Worm (Caenorhabditis elegans): ENCODE data around the gene srh-7.

srh-7 gene

ce11 chrV:3969664-3970063 lies 38.4 kb upstream of the srh-7 start:
- TF ChIP-seq sem-2 (GFP tag; optimal IDR thresholded peaks at IDR 0.05) (no peak), ceh-39 (tag; optimal IDR thresholded peaks at IDR 0.05) (no peak), pha-4 (tag; optimal IDR thresholded peaks at IDR 0.05) (no peak), elt-1 (tag; optimal IDR thresholded peaks at IDR 0.05; ENCODE audit: borderline replicate concordance, insufficient read depth) (no peak), nhr-12 (tag; optimal IDR thresholded peaks at IDR 0.05) (no peak), snpc-4 (tag; optimal IDR thresholded peaks at IDR 0.05) (no peak), lsy-2 (tag; optimal IDR thresholded peaks at IDR 0.05) (no peak), mep-1 (tag; optimal IDR thresholded peaks at IDR 0.05) (no peak), unc-120 (tag; optimal IDR thresholded peaks at IDR 0.05; ENCODE audit: poor library complexity, severe bottlenecking) (no peak), ceh-43 (GFP tag; optimal IDR thresholded peaks at IDR 0.05) (no peak), ceh-83 (GFP tag; optimal IDR thresholded peaks at IDR 0.05) (no peak), mls-2 (tag; optimal IDR thresholded peaks at IDR 0.05) (no peak), tbx-8 (GFP tag; optimal IDR thresholded peaks at IDR 0.05) (no peak), lin-13 (tag; optimal IDR thresholded peaks at IDR 0.05) (no peak), nhr-28 (tag; optimal IDR thresholded peaks at IDR 0.05) (no peak), flh-1 (GFP tag; optimal IDR thresholded peaks at IDR 0.05) (no peak), ham-2 (GFP tag; optimal IDR thresholded peaks at IDR 0.05) (no peak)

ce11 chrV:3970410-3970809 lies 37.6 kb upstream of the srh-7 start, which contains the start of gene cyp-34A9:
TSS of gene cyp-34A9 (minus strand) at chrV:3970540.
- no peak for TF ChIP-seq M03D4.4 (tag; optimal IDR thresholded peaks at IDR 0.05)
- no peak for TF ChIP-seq lin-32 (GFP tag; optimal IDR thresholded peaks at IDR 0.05)
- TF ChIP-seq hlh-1 (tag; optimal IDR thresholded peaks at IDR 0.05): no peak
- no peak for TF ChIP-seq nhr-12 (tag; optimal IDR thresholded peaks at IDR 0.05)
- TF ChIP-seq flh-1 (GFP tag; optimal IDR thresholded peaks at IDR 0.05): no peak
- no peak for TF ChIP-seq mab-5 (tag; optimal IDR thresholded peaks at IDR 0.05)
- TF ChIP-seq lin-13 (tag; optimal IDR thresholded peaks at IDR 0.05): no peak

- TF ChIP-seq nhr-2 (tag; optimal IDR thresholded peaks at IDR 0.05) (no peak), sem-2 (GFP tag; optimal IDR thresholded peaks at IDR 0.05) (no peak)
These were observed 35.2 kb upstream of the srh-7 start, which contains the start of gene cyp-34A10 for ce11 chrV:3972846-3973245. TSS of gene cyp-34A10 (minus strand) at chrV:3972991.

ce11 chrV:3974361-3974760 lies 33.7 kb upstream of the srh-7 start, which contains the start of gene str-82:
TSS of gene str-82 (plus strand) at chrV:3974661.
- TF ChIP-seq ceh-83 (GFP tag; optimal IDR thresholded peaks at IDR 0.05): no peak
- TF ChIP-seq bed-3 (GFP tag; optimal IDR thresholded peaks at IDR 0.05): no peak
- no peak for TF ChIP-seq zip-8 (tag; optimal IDR thresholded peaks at IDR 0.05)
- no peak for TF ChIP-seq unc-39 (tag; optimal IDR thresholded peaks at IDR 0.05)
- TF ChIP-seq nhr-12 (tag; optimal IDR thresholded peaks at IDR 0.05): no peak
- no peak for TF ChIP-seq hlh-1 (tag; optimal IDR thresholded peaks at IDR 0.05)
- no peak for TF ChIP-seq nhr-2 (tag; optimal IDR thresholded peaks at IDR 0.05)
- no peak for TF ChIP-seq flh-1 (GFP tag; optimal IDR thresholded peaks at IDR 0.05)
- TF ChIP-seq ztf-11 (tag; optimal IDR thresholded peaks at IDR 0.05): no peak
- TF ChIP-seq cnd-1 (tag; optimal IDR thresholded peaks at IDR 0.05): no peak
- TF ChIP-seq elt-1 (tag; optimal IDR thresholded peaks at IDR 0.05; ENCODE audit: borderline replicate concordance, insufficient read depth): no peak
- no peak for TF ChIP-seq drap-1 (GFP tag; optimal IDR thresholded peaks at IDR 0.05)
- no peak for TF ChIP-seq ceh-39 (tag; optimal IDR thresholded peaks at IDR 0.05)
- TF ChIP-seq ceh-43 (GFP tag; optimal IDR thresholded peaks at IDR 0.05): no peak
- TF ChIP-seq ces-1 (GFP tag; optimal IDR thresholded peaks at IDR 0.05): no peak
- TF ChIP-seq mep-1 (tag; optimal IDR thresholded peaks at IDR 0.05): no peak
- TF ChIP-seq nhr-237 (tag; optimal IDR thresholded peaks at IDR 0.05): no peak
- TF ChIP-seq tbx-8 (GFP tag; optimal IDR thresholded peaks at IDR 0.05): no peak
- no peak for TF ChIP-seq snpc-4 (tag; optimal IDR thresholded peaks at IDR 0.05)
- no peak for TF ChIP-seq elt-3 (tag; optimal IDR thresholded peaks at IDR 0.05)

- TF ChIP-seq unc-120 (tag; optimal IDR thresholded peaks at IDR 0.05; ENCODE audit: poor library complexity, severe bottlenecking): no peak
- no peak for TF ChIP-seq sptf-1 (tag; optimal IDR thresholded peaks at IDR 0.05)
- no peak for TF ChIP-seq nhr-237 (tag; optimal IDR thresholded peaks at IDR 0.05)
- no peak for TF ChIP-seq mls-2 (tag; optimal IDR thresholded peaks at IDR 0.05)
- TF ChIP-seq unc-62 (GFP tag; optimal IDR thresholded peaks at IDR 0.05): no peak
- no peak for TF ChIP-seq unc-39 (tag; optimal IDR thresholded peaks at IDR 0.05)
- TF ChIP-seq ceh-83 (GFP tag; optimal IDR thresholded peaks at IDR 0.05): no peak
- no peak for TF ChIP-seq nhr-2 (tag; optimal IDR thresholded peaks at IDR 0.05)
- TF ChIP-seq lsy-2 (tag; optimal IDR thresholded peaks at IDR 0.05): no peak
- no peak for TF ChIP-seq tbx-8 (GFP tag; optimal IDR thresholded peaks at IDR 0.05)
- no peak for TF ChIP-seq lin-32 (GFP tag; optimal IDR thresholded peaks at IDR 0.05)
- no peak for TF ChIP-seq bed-3 (GFP tag; optimal IDR thresholded peaks at IDR 0.05)
- TF ChIP-seq nhr-12 (tag; optimal IDR thresholded peaks at IDR 0.05): no peak
- no peak for TF ChIP-seq ces-1 (GFP tag; optimal IDR thresholded peaks at IDR 0.05)
- TF ChIP-seq ztf-11 (tag; optimal IDR thresholded peaks at IDR 0.05): no peak
- TF ChIP-seq flh-1 (GFP tag; optimal IDR thresholded peaks at IDR 0.05): no peak
- no peak for TF ChIP-seq elt-1 (tag; optimal IDR thresholded peaks at IDR 0.05; ENCODE audit: borderline replicate concordance, insufficient read depth)
- no peak for TF ChIP-seq ham-2 (GFP tag; optimal IDR thresholded peaks at IDR 0.05)
- TF ChIP-seq lin-13 (tag; optimal IDR thresholded peaks at IDR 0.05): no peak
- TF ChIP-seq ceh-43 (GFP tag; optimal IDR thresholded peaks at IDR 0.05): no peak
These were observed 31.1 kb upstream of the srh-7 start, which contains the start of gene str-83 for ce11 chrV:3976964-3977363. TSS of gene str-83 (plus strand) at chrV:3977264.
